Fruit fly (Drosophila melanogaster): Measurements from ENCODE around the gene Cox17.
A peak's percentile ranks its signal among the peaks of the same experiment; 100 is the strongest.

The Cox17 gene

dm6 chrX:15089146-15089698 lies 4.7 kb upstream of the Cox17 start, which contains the start of gene Rab3-GEF:
TSS of gene Rab3-GEF (plus strand) at chrX:15089682.
- TF ChIP-seq N (GFP tag; optimal IDR thresholded peaks at IDR 0.05) (no peak), HLH106 (tag; optimal IDR thresholded peaks at IDR 0.05) (no peak), sage (GFP tag; optimal IDR thresholded peaks at IDR 0.05) (no peak), Hr83 (GFP tag; optimal IDR thresholded peaks at IDR 0.05; ENCODE audit: poor library complexity, severe bottlenecking) (no peak)

- TF ChIP-seq br (GFP tag; optimal IDR thresholded peaks at IDR 0.05) (peak; percentile 42), pan (optimal IDR thresholded peaks at IDR 0.05) (no peak), dmrt93B (GFP tag; optimal IDR thresholded peaks at IDR 0.05) (peak; percentile 60), psq (GFP tag; optimal IDR thresholded peaks at IDR 0.05) (peak; percentile 69), OdsH (GFP tag; optimal IDR thresholded peaks at IDR 0.05) (peak; percentile 78), lola (GFP tag; optimal IDR thresholded peaks at IDR 0.05) (no peak), foxo (GFP tag; optimal IDR thresholded peaks at IDR 0.05) (peak in 1 of 2 experiments; percentile 83), tai (GFP tag; optimal IDR thresholded peaks at IDR 0.05) (peak; percentile 70), brk (GFP tag; optimal IDR thresholded peaks at IDR 0.05) (peak; percentile 85), Jra (GFP tag; optimal IDR thresholded peaks at IDR 0.05) (peak; percentile 59), Hnf4 (GFP tag; optimal IDR thresholded peaks at IDR 0.05) (peak; percentile 63), CrebA (GFP tag; optimal IDR thresholded peaks at IDR 0.05; ENCODE audit: borderline replicate concordance) (no peak), usp (GFP tag; optimal IDR thresholded peaks at IDR 0.05) (no peak), rgr (GFP tag; optimal IDR thresholded peaks at IDR 0.05) (peak; percentile 81), ey (GFP tag; optimal IDR thresholded peaks at IDR 0.05) (peak; percentile 58), Sp1 (GFP tag; optimal IDR thresholded peaks at IDR 0.05) (peak; percentile 77), Hr83 (GFP tag; optimal IDR thresholded peaks at IDR 0.05; ENCODE audit: poor library complexity, severe bottlenecking) (no peak), CG9705 (GFP tag; optimal IDR thresholded peaks at IDR 0.05) (peak; percentile 64), Myc (optimal IDR thresholded peaks at IDR 0.05) (peak; percentile 49), Rel (GFP tag; optimal IDR thresholded peaks at IDR 0.05) (peak; percentile 2), Rel (tag; optimal IDR thresholded peaks at IDR 0.05) (peak; percentile 52), dsf (GFP tag; optimal IDR thresholded peaks at IDR 0.05; ENCODE audit: borderline replicate concordance) (peak; percentile 16), HLH106 (tag; optimal IDR thresholded peaks at IDR 0.05) (peak; percentile 87), sv (GFP tag; optimal IDR thresholded peaks at IDR 0.05) (no peak), fru (GFP tag; optimal IDR thresholded peaks at IDR 0.05) (peak; percentile 67), CG32264 (GFP tag; optimal IDR thresholded peaks at IDR 0.05) (no peak), h (GFP tag; optimal IDR thresholded peaks at IDR 0.05) (peak; percentile 82), woc (GFP tag; optimal IDR thresholded peaks at IDR 0.05) (peak; percentile 47), sage (GFP tag; optimal IDR thresholded peaks at IDR 0.05) (peak; percentile 56), GATAd (GFP tag; optimal IDR thresholded peaks at IDR 0.05) (no peak)
Observed at dm6 chrX:15085777-15086510, 1.4 kb upstream of the Cox17 start, which contains the start of the genes CG15027 and Dbct. TSS of gene CG15027 (minus strand) at chrX:15085827. TSS of gene Dbct (plus strand) at chrX:15086125.

- TF ChIP-seq sv (GFP tag; optimal IDR thresholded peaks at IDR 0.05) (no peak), sage (GFP tag; optimal IDR thresholded peaks at IDR 0.05) (no peak), jim (GFP tag; optimal IDR thresholded peaks at IDR 0.05) (no peak), GATAd (GFP tag; optimal IDR thresholded peaks at IDR 0.05) (no peak)
Observed at dm6 chrX:15082681-15083080, 1.8 kb downstream of the Cox17 start, which contains the start of gene CG33178. TSS of gene CG33178 (plus strand) at chrX:15082827.

- TF ChIP-seq dmrt93B (GFP tag; optimal IDR thresholded peaks at IDR 0.05), result no peak
- TF ChIP-seq Dif (GFP tag; optimal IDR thresholded peaks at IDR 0.05; ENCODE audit: partially characterized antibody), result no peak
- TF ChIP-seq lola (GFP tag; optimal IDR thresholded peaks at IDR 0.05), result no peak
- no peak for TF ChIP-seq sv (GFP tag; optimal IDR thresholded peaks at IDR 0.05)
- TF ChIP-seq fru (GFP tag; optimal IDR thresholded peaks at IDR 0.05), result peak; percentile 39
- peak; percentile 35 for TF ChIP-seq tai (GFP tag; optimal IDR thresholded peaks at IDR 0.05)
- TF ChIP-seq rgr (GFP tag; optimal IDR thresholded peaks at IDR 0.05), result peak; percentile 3
- peak; percentile 20 for TF ChIP-seq CG9705 (GFP tag; optimal IDR thresholded peaks at IDR 0.05)
- peak; percentile 36 for TF ChIP-seq Hnf4 (GFP tag; optimal IDR thresholded peaks at IDR 0.05)
- no peak for TF ChIP-seq CrebA (GFP tag; optimal IDR thresholded peaks at IDR 0.05; ENCODE audit: borderline replicate concordance)
- no peak for TF ChIP-seq woc (GFP tag; optimal IDR thresholded peaks at IDR 0.05)
- TF ChIP-seq Hr78 (GFP tag; optimal IDR thresholded peaks at IDR 0.05), result no peak
- peak; percentile 16 for TF ChIP-seq HLH106 (tag; optimal IDR thresholded peaks at IDR 0.05)
- no peak for TF ChIP-seq usp (GFP tag; optimal IDR thresholded peaks at IDR 0.05)
- TF ChIP-seq h (GFP tag; optimal IDR thresholded peaks at IDR 0.05), result peak; percentile 7
- no peak for TF ChIP-seq dl (GFP tag; optimal IDR thresholded peaks at IDR 0.05; ENCODE audit: insufficient read depth in 1 of 2, partially characterized antibody in 2 of 2)
- TF ChIP-seq OdsH (GFP tag; optimal IDR thresholded peaks at IDR 0.05), result no peak
- TF ChIP-seq psq (GFP tag; optimal IDR thresholded peaks at IDR 0.05), result no peak
- TF ChIP-seq pan (optimal IDR thresholded peaks at IDR 0.05), result no peak
- no peak for TF ChIP-seq N (GFP tag; optimal IDR thresholded peaks at IDR 0.05)
- TF ChIP-seq foxo (GFP tag; optimal IDR thresholded peaks at IDR 0.05), result peak in 1 of 2 experiments; percentile 38
Observed at dm6 chrX:15080780-15081402, 3.6 kb downstream of the Cox17 start, which contains the start of gene CG33177. TSS of gene CG33177 (plus strand) at chrX:15081367.
